Worm (Caenorhabditis elegans): ENCODE results near the gene des-2.
"Not testable (repeated sequence)": the region's sequence is repeated elsewhere in the genome, so short reads cannot be mapped to it uniquely, and the experiment has no call there.

The des-2 gene

ce11 chrV:11403059-11403458 is 18.4 kb downstream of the des-2 start:
- no peak for TF ChIP-seq daf-8 (GFP tag; IDR thresholded peaks at IDR 0.05)
- TF ChIP-seq pqm-1 (tag; optimal IDR thresholded peaks at IDR 0.05): peak; percentile 34
- TF ChIP-seq snpc-1.2 (GFP tag; IDR thresholded peaks at IDR 0.05): no peak
- no peak for TF ChIP-seq nhr-111 (GFP tag; optimal IDR thresholded peaks at IDR 0.05)
- peak; percentile 21 for TF ChIP-seq mxl-3 (GFP tag; optimal IDR thresholded peaks at IDR 0.05)
- TF ChIP-seq daf-16 (GFP tag; optimal IDR thresholded peaks at IDR 0.05): no peak
- TF ChIP-seq daf-16 (tag; optimal IDR thresholded peaks at IDR 0.05): peak; percentile 50
- TF ChIP-seq T20F7.1 (GFP tag; optimal IDR thresholded peaks at IDR 0.05): no peak

ce11 chrV:11402610-11403009 is 18.9 kb downstream of the des-2 start, which contains the start of gene nas-19:
Gene nas-19 (minus strand): TSS chrV:11402710.
- peak; percentile 66 for TF ChIP-seq aha-1 (tag)
- no peak for TF ChIP-seq skn-1 (tag; optimal IDR thresholded peaks at IDR 0.05)

ce11 chrV:11398616-11399015 is 22.9 kb downstream of the des-2 start, which contains the start of gene nas-17:
Gene nas-17 (plus strand): TSS chrV:11398916.
- no peak for TF ChIP-seq mdt-29 (GFP tag; IDR thresholded peaks at IDR 0.05)
- TF ChIP-seq F26F4.8 (GFP tag; conservative IDR thresholded peaks at IDR 0.05): no peak
- no peak for TF ChIP-seq sdz-12 (GFP tag; optimal IDR thresholded peaks at IDR 0.05)
- TF ChIP-seq lin-38 (GFP tag; IDR thresholded peaks at IDR 0.05): no peak
- TF ChIP-seq nhr-10 (tag; optimal IDR thresholded peaks at IDR 0.05): no peak
- no peak for TF ChIP-seq madf-9 (GFP tag; conservative IDR thresholded peaks at IDR 0.05)
- no peak for TF ChIP-seq ZK546.5 (tag; optimal IDR thresholded peaks at IDR 0.05)
- TF ChIP-seq attf-4 (tag; optimal IDR thresholded peaks at IDR 0.05): no peak
- TF ChIP-seq nhr-41 (GFP tag; IDR thresholded peaks at IDR 0.05): no peak
- TF ChIP-seq nhr-102 (tag; optimal IDR thresholded peaks at IDR 0.05): no peak
- TF ChIP-seq daf-12 (tag; optimal IDR thresholded peaks at IDR 0.05): no peak
- TF ChIP-seq Y5F2A.4 (GFP tag; optimal IDR thresholded peaks at IDR 0.05): no peak
- TF ChIP-seq lin-1 (GFP tag; IDR thresholded peaks at IDR 0.05): no peak
- no peak for TF ChIP-seq mes-2 (tag; optimal IDR thresholded peaks at IDR 0.05; ENCODE audit: poor library complexity, severe bottlenecking)
- no peak for TF ChIP-seq fos-1 (tag; optimal IDR thresholded peaks at IDR 0.05)
- no peak for TF ChIP-seq zfp-3 (GFP tag; conservative IDR thresholded peaks at IDR 0.05)
- TF ChIP-seq daf-16 (GFP tag; optimal IDR thresholded peaks at IDR 0.05): no peak
- TF ChIP-seq daf-16 (tag; optimal IDR thresholded peaks at IDR 0.05): no peak

ce11 chrV:11396134-11396533 is 25.4 kb downstream of the des-2 start, which contains the start of gene nas-18:
Gene nas-18 (plus strand): TSS chrV:11396434.
- not testable (repeated sequence) for TF ChIP-seq ceh-32 (tag; optimal IDR thresholded peaks at IDR 0.05; ENCODE audit: poor library complexity); ZK546.5 (tag; optimal IDR thresholded peaks at IDR 0.05); Y5F2A.4 (GFP tag; optimal IDR thresholded peaks at IDR 0.05)

ce11 chrV:11395024-11395423 is 26.5 kb downstream of the des-2 start, which contains the start of gene K03B8.4:
Gene K03B8.4 (minus strand): TSS chrV:11395124.
- peak; percentile 46; the same call in 1 of the 2 replicates for TF ChIP-seq set-16 (GFP tag; IDR thresholded peaks at IDR 0.05)

ce11 chrV:11392020-11392419 is 29.5 kb downstream of the des-2 start, which contains the start of gene nas-16:
Gene nas-16 (plus strand): TSS chrV:11392320.
- TF ChIP-seq nhr-237 (tag; optimal IDR thresholded peaks at IDR 0.05) (no peak), T20F7.1 (GFP tag; optimal IDR thresholded peaks at IDR 0.05) (no peak)

- TF ChIP-seq Y48G9A.11 (GFP tag; IDR thresholded peaks at IDR 0.05): 0 out of 2 replicates have a peak, but pooled peaks have one; percentile 36
These were observed 30.5 kb downstream of the des-2 start for ce11 chrV:11391033-11391432.

Measured in whole organism, L4 larva.